Worm (Caenorhabditis elegans): ENCODE data around the gene F22E5.13.

ce11 chrII:2605319-2605718, 44.1 kb downstream of the F22E5.13 start, which contains the start of gene sri-77:
- TF ChIP-seq egl-27 (tag; optimal IDR thresholded peaks at IDR 0.05) (no peak), tbx-2 (tag; optimal IDR thresholded peaks at IDR 0.05) (no peak), nhr-25 (tag; optimal IDR thresholded peaks at IDR 0.05) (no peak), fkh-10 (GFP tag; optimal IDR thresholded peaks at IDR 0.05) (no peak), ztf-4 (tag; optimal IDR thresholded peaks at IDR 0.05) (no peak), unc-39 (tag; optimal IDR thresholded peaks at IDR 0.05) (no peak), pha-4 (tag; optimal IDR thresholded peaks at IDR 0.05) (no peak), ama-1 (optimal IDR thresholded peaks at IDR 0.05) (no peak), unc-62 (GFP tag; optimal IDR thresholded peaks at IDR 0.05) (no peak)

Data from whole organism, L3 larva.